4 fruit fly cellular contexts compared by ENCODE assay signal in the genomic region with DNA sequence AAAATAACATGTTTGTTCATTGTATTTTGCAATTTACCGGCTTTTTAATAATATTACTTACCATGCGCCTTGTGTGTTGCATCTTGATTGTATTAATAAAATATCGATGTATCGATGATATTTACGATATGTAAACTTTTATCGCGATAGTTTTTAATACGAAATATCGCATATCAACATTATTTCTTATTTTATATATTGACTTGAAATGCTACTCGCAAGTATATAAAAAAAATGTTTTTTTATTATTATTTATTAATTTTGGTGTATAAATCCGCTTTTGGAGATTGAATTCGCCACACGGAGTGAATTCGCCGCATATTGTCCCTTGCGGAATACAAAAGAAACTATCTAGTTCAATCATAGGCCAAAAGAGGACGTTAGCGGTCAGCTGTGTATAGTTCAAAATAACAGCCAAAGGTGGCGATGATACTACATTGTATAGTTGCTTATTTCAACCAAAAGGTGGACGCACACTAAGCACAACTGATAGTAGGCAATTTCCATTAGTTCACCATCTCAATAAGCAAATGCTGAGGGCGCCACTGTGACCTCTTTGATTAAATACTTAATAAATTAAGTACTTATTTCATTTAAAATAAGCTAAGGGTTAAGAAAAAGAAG.
TF ChIP-seq lines count a peak whose summit lies in the region.

Gene mtSSB, minus strand, starts transcription at position 96 of the 624 bp plus-strand sequence.

TF ChIP-seq in whole organism, adult, 20 proteins besides CTCF, POLR2A, EP300 and RAD21 (continued from another document):
- peak; percentile 79 for TF ChIP-seq ovo (GFP tag; optimal IDR thresholded peaks at IDR 0.05; lab: Kevin White, UChicago)
- peak; percentile 41 for TF ChIP-seq CG12768 (GFP tag; optimal IDR thresholded peaks at IDR 0.05; lab: Kevin White, UChicago)
- no peak for TF ChIP-seq cnc (optimal IDR thresholded peaks at IDR 0.05; lab: Kevin White, UChicago)
- peak; percentile 52 for TF ChIP-seq tj (GFP tag; optimal IDR thresholded peaks at IDR 0.05; lab: Kevin White, UChicago)
- peak; percentile 55 for TF ChIP-seq CG33017 (tag; optimal IDR thresholded peaks at IDR 0.05; lab: Kevin White, UChicago)

TF ChIP-seq in whole organism, embryonic, 481 proteins besides CTCF, POLR2A, EP300 and RAD21 (continued from another document and continues in another):
- TF ChIP-seq Trl (optimal IDR thresholded peaks at IDR 0.05; lab: Kevin White, UChicago) (no peak), Trl (GFP tag; optimal IDR thresholded peaks at IDR 0.05; lab: Kevin White, UChicago) (peak; percentile 95), slbo (GFP tag; IDR thresholded peaks at IDR 0.05; lab: Robert Waterston, UW) (peak; percentile 95), CG31224 (GFP tag; IDR thresholded peaks at IDR 0.05; lab: Robert Waterston, UW) (peak; percentile 65; the same call in 1 of the 2 replicates), CG2889 (GFP tag; IDR thresholded peaks at IDR 0.05; lab: Robert Waterston, UW) (peak; percentile 72), Lhr (GFP tag; optimal IDR thresholded peaks at IDR 0.05; lab: Kevin White, UChicago) (peak; percentile 91), lmd (GFP tag; IDR thresholded peaks at IDR 0.05; lab: Robert Waterston, UW) (peak; percentile 90), CG13894 (tag; optimal IDR thresholded peaks at IDR 0.05; lab: Kevin White, UChicago) (peak; percentile 87), Blimp-1 (GFP tag; optimal IDR thresholded peaks at IDR 0.05; lab: Kevin White, UChicago) (peak; percentile 83), CG2712 (tag; optimal IDR thresholded peaks at IDR 0.05; lab: Kevin White, UChicago) (peak; percentile 83), Drgx (GFP tag; IDR thresholded peaks at IDR 0.05; lab: Robert Waterston, UW) (peak; percentile 33; the same call in 1 of the 2 replicates), sim (GFP tag; IDR thresholded peaks at IDR 0.05; lab: Robert Waterston, UW) (peak; percentile 70), repo (GFP tag; optimal IDR thresholded peaks at IDR 0.05; lab: Kevin White, UChicago) (peak; percentile 80), Sry-β (GFP tag; optimal IDR thresholded peaks at IDR 0.05; lab: Kevin White, UChicago) (peak; percentile 35), Tbp (GFP tag; optimal IDR thresholded peaks at IDR 0.05; lab: Kevin White, UChicago) (no peak), Ptx1 (GFP tag; IDR thresholded peaks at IDR 0.05; lab: Robert Waterston, UW) (peak; percentile 91), CG15269 (tag; optimal IDR thresholded peaks at IDR 0.05; lab: Kevin White, UChicago) (peak; percentile 85), CG1602 (GFP tag; optimal IDR thresholded peaks at IDR 0.05; lab: Kevin White, UChicago) (peak; percentile 90), CG15696 (tag; optimal IDR thresholded peaks at IDR 0.05; lab: Kevin White, UChicago) (peak; percentile 90), CG1603 (tag; optimal IDR thresholded peaks at IDR 0.05; lab: Kevin White, UChicago) (peak; percentile 81), so (GFP tag; IDR thresholded peaks at IDR 0.05; lab: Robert Waterston, UW) (peak; percentile 83), PHDP (tag; optimal IDR thresholded peaks at IDR 0.05; lab: Kevin White, UChicago) (peak; percentile 85), CG12659 (GFP tag; optimal IDR thresholded peaks at IDR 0.05; lab: Kevin White, UChicago) (peak; percentile 88), bbx (GFP tag; IDR thresholded peaks at IDR 0.05; lab: Robert Waterston, UW; ENCODE audit: partially characterized antibody) (peak; percentile 99), CG7271 (tag; optimal IDR thresholded peaks at IDR 0.05; lab: Kevin White, UChicago) (peak; percentile 72), sens-2 (GFP tag; IDR thresholded peaks at IDR 0.05; lab: Robert Waterston, UW) (peak; percentile 88), cwo (GFP tag; optimal IDR thresholded peaks at IDR 0.05; lab: Kevin White, UChicago) (peak; percentile 56), bab2 (GFP tag; optimal IDR thresholded peaks at IDR 0.05; lab: Kevin White, UChicago) (peak; percentile 89), CG8089 (GFP tag; optimal IDR thresholded peaks at IDR 0.05; lab: Kevin White, UChicago) (peak; percentile 85), ham (GFP tag; IDR thresholded peaks at IDR 0.05; lab: Robert Waterston, UW) (peak; percentile 34; the same call in 1 of the 2 replicates), p53 (GFP tag; optimal IDR thresholded peaks at IDR 0.05; lab: Kevin White, UChicago) (peak; percentile 77), CG11696 (GFP tag; IDR thresholded peaks at IDR 0.05; lab: Robert Waterston, UW) (peak; percentile 45), dmrt11E (tag; optimal IDR thresholded peaks at IDR 0.05; lab: Kevin White, UChicago) (peak; percentile 73), HLH4C (GFP tag; IDR thresholded peaks at IDR 0.05; lab: Robert Waterston, UW; ENCODE audit: partially characterized antibody) (peak; percentile 99), Bgb (GFP tag; IDR thresholded peaks at IDR 0.05; lab: Robert Waterston, UW; ENCODE audit: partially characterized antibody) (peak; percentile 99), Hand (GFP tag; optimal IDR thresholded peaks at IDR 0.05; lab: Kevin White, UChicago) (no peak), crp (GFP tag; optimal IDR thresholded peaks at IDR 0.05; lab: Kevin White, UChicago) (peak; percentile 24 to 82), br (optimal IDR thresholded peaks at IDR 0.05; lab: Kevin White, UChicago) (no peak), ac (GFP tag; optimal IDR thresholded peaks at IDR 0.05; lab: Kevin White, UChicago) (peak; percentile 53)

TF ChIP-seq in whole organism, prepupa, 60 proteins besides CTCF, POLR2A, EP300 and RAD21 (continued from another document and continues in another):
- TF ChIP-seq CG3032 (tag; optimal IDR thresholded peaks at IDR 0.05; lab: Kevin White, UChicago) = peak; percentile 31
- TF ChIP-seq Lpt (GFP tag; optimal IDR thresholded peaks at IDR 0.05; lab: Kevin White, UChicago) = no peak
- TF ChIP-seq CG9139 (GFP tag; optimal IDR thresholded peaks at IDR 0.05; lab: Kevin White, UChicago) = no peak
- TF ChIP-seq achi (GFP tag; optimal IDR thresholded peaks at IDR 0.05; lab: Kevin White, UChicago) = peak; percentile 22
- TF ChIP-seq CG6276 (GFP tag; optimal IDR thresholded peaks at IDR 0.05; lab: Kevin White, UChicago) = no peak
- peak; percentile 24 for TF ChIP-seq CG34406 (GFP tag; optimal IDR thresholded peaks at IDR 0.05; lab: Kevin White, UChicago)
- peak; percentile 8 for TF ChIP-seq Smox (GFP tag; optimal IDR thresholded peaks at IDR 0.05; lab: Kevin White, UChicago)
- peak; percentile 67 for TF ChIP-seq CG6163 (GFP tag; IDR thresholded peaks at IDR 0.05; lab: Robert Waterston, UW)
- peak; percentile 88 for TF ChIP-seq Hr39 (GFP tag; optimal IDR thresholded peaks at IDR 0.05; lab: Kevin White, UChicago)
- no peak for TF ChIP-seq fd85E (GFP tag; optimal IDR thresholded peaks at IDR 0.05; lab: Kevin White, UChicago)
- TF ChIP-seq ss (GFP tag; optimal IDR thresholded peaks at IDR 0.05; lab: Kevin White, UChicago) = no peak
- TF ChIP-seq CG7368 (GFP tag; optimal IDR thresholded peaks at IDR 0.05; lab: Kevin White, UChicago) = peak; percentile 71
- no peak for TF ChIP-seq Gug (GFP tag; IDR thresholded peaks at IDR 0.05; lab: Robert Waterston, UW)
- peak; percentile 73 for TF ChIP-seq Eip75B (GFP tag; optimal IDR thresholded peaks at IDR 0.05; lab: Kevin White, UChicago)
- peak; percentile 31 for TF ChIP-seq Ets96B (tag; optimal IDR thresholded peaks at IDR 0.05; lab: Kevin White, UChicago)
- peak; percentile 41 for TF ChIP-seq fkh (GFP tag; optimal IDR thresholded peaks at IDR 0.05; lab: Kevin White, UChicago)
- TF ChIP-seq CG6792 (GFP tag; optimal IDR thresholded peaks at IDR 0.05; lab: Kevin White, UChicago) = peak; percentile 71
- peak; percentile 34 for TF ChIP-seq Sox15 (GFP tag; optimal IDR thresholded peaks at IDR 0.05; lab: Kevin White, UChicago)
- no peak for TF ChIP-seq CG15336 (GFP tag; IDR thresholded peaks at IDR 0.05; lab: Robert Waterston, UW)
- no peak for TF ChIP-seq CG8632 (GFP tag; optimal IDR thresholded peaks at IDR 0.05; lab: Kevin White, UChicago)
- TF ChIP-seq CG11902 (GFP tag; optimal IDR thresholded peaks at IDR 0.05; lab: Kevin White, UChicago) = peak; percentile 45
- TF ChIP-seq Eip78C (GFP tag; lab: Kevin White, UChicago) = peak; percentile 91
- TF ChIP-seq eg (GFP tag; IDR thresholded peaks at IDR 0.05; lab: Robert Waterston, UW) = peak; percentile 69
- TF ChIP-seq acj6 (GFP tag; optimal IDR thresholded peaks at IDR 0.05; lab: Kevin White, UChicago) = peak; percentile 76
- TF ChIP-seq CG1621 (tag; optimal IDR thresholded peaks at IDR 0.05; lab: Kevin White, UChicago) = peak; percentile 52
- TF ChIP-seq topi (GFP tag; optimal IDR thresholded peaks at IDR 0.05; lab: Kevin White, UChicago) = peak; percentile 69
- TF ChIP-seq CG31627 (GFP tag; optimal IDR thresholded peaks at IDR 0.05; lab: Kevin White, UChicago) = peak; percentile 91
- TF ChIP-seq lz (GFP tag; optimal IDR thresholded peaks at IDR 0.05; lab: Kevin White, UChicago) = peak; percentile 85
- TF ChIP-seq dac (GFP tag; optimal IDR thresholded peaks at IDR 0.05; lab: Kevin White, UChicago) = no peak
- peak; percentile 24 for TF ChIP-seq Blimp-1 (GFP tag; optimal IDR thresholded peaks at IDR 0.05; lab: Kevin White, UChicago)
- peak; percentile 73 for TF ChIP-seq CG8319 (GFP tag; optimal IDR thresholded peaks at IDR 0.05; lab: Kevin White, UChicago)
- peak in 1 of 2 experiments; percentile 55 for TF ChIP-seq salr (GFP tag; optimal IDR thresholded peaks at IDR 0.05; lab: Kevin White, UChicago)
- TF ChIP-seq CG6808 (GFP tag; optimal IDR thresholded peaks at IDR 0.05; lab: Kevin White, UChicago) = no peak
- TF ChIP-seq Eip93F (GFP tag; optimal IDR thresholded peaks at IDR 0.05; lab: Kevin White, UChicago) = peak; percentile 34
- TF ChIP-seq OdsH (GFP tag; optimal IDR thresholded peaks at IDR 0.05; lab: Kevin White, UChicago) = peak; percentile 75
- TF ChIP-seq Hr38 (GFP tag; optimal IDR thresholded peaks at IDR 0.05; lab: Kevin White, UChicago) = no peak
- peak; percentile 82 for TF ChIP-seq Sox14 (GFP tag; optimal IDR thresholded peaks at IDR 0.05; lab: Kevin White, UChicago)
- peak; percentile 30 for TF ChIP-seq CG32006 (GFP tag; optimal IDR thresholded peaks at IDR 0.05; lab: Kevin White, UChicago)
- no peak for TF ChIP-seq CG16779 (tag; optimal IDR thresholded peaks at IDR 0.05; lab: Kevin White, UChicago)
- TF ChIP-seq CG10631 (GFP tag; optimal IDR thresholded peaks at IDR 0.05; lab: Kevin White, UChicago) = peak; percentile 28
- peak; percentile 53 for TF ChIP-seq net (GFP tag; optimal IDR thresholded peaks at IDR 0.05; lab: Kevin White, UChicago)
- TF ChIP-seq esn (GFP tag; optimal IDR thresholded peaks at IDR 0.05; lab: Kevin White, UChicago) = peak; percentile 87
- peak; percentile 62 for TF ChIP-seq Sox102F (GFP tag; optimal IDR thresholded peaks at IDR 0.05; lab: Kevin White, UChicago)

TF ChIP-seq in whole organism, wandering third instar larva, 38 proteins besides CTCF, POLR2A, EP300 and RAD21 (continued from another document):
- TF ChIP-seq usp (GFP tag; optimal IDR thresholded peaks at IDR 0.05; lab: Kevin White, UChicago) (no peak), OdsH (GFP tag; optimal IDR thresholded peaks at IDR 0.05; lab: Kevin White, UChicago) (peak; percentile 90), CG32264 (GFP tag; optimal IDR thresholded peaks at IDR 0.05; lab: Kevin White, UChicago) (no peak), Dfd (GFP tag; optimal IDR thresholded peaks at IDR 0.05; lab: Kevin White, UChicago) (no peak), CrebA (GFP tag; optimal IDR thresholded peaks at IDR 0.05; lab: Kevin White, UChicago; ENCODE audit: borderline replicate concordance) (no peak), foxo (GFP tag; optimal IDR thresholded peaks at IDR 0.05; lab: Kevin White, UChicago) (peak in 1 of 2 experiments; percentile 93), ey (GFP tag; optimal IDR thresholded peaks at IDR 0.05; lab: Kevin White, UChicago) (peak; percentile 83), Jra (GFP tag; optimal IDR thresholded peaks at IDR 0.05; lab: Kevin White, UChicago) (peak; percentile 83), fru (GFP tag; optimal IDR thresholded peaks at IDR 0.05; lab: Kevin White, UChicago) (peak; percentile 83), Vsx2 (GFP tag; optimal IDR thresholded peaks at IDR 0.05; lab: Kevin White, UChicago; ENCODE audit: partially characterized antibody) (peak; percentile 36), dmrt93B (GFP tag; optimal IDR thresholded peaks at IDR 0.05; lab: Kevin White, UChicago) (peak; percentile 52), dl (GFP tag; optimal IDR thresholded peaks at IDR 0.05; lab: Kevin White, UChicago; ENCODE audit: insufficient read depth in 1 of 2, partially characterized antibody in 2 of 2) (peak in 1 of 2 experiments; percentile 2), woc (GFP tag; optimal IDR thresholded peaks at IDR 0.05; lab: Kevin White, UChicago) (no peak), CG9705 (GFP tag; optimal IDR thresholded peaks at IDR 0.05; lab: Kevin White, UChicago) (peak; percentile 65), Hr83 (GFP tag; optimal IDR thresholded peaks at IDR 0.05; lab: Kevin White, UChicago; ENCODE audit: poor library complexity, severe bottlenecking) (peak; percentile 98), Myc (optimal IDR thresholded peaks at IDR 0.05; lab: Kevin White, UChicago) (peak; percentile 95)
